Fruit fly (Drosophila melanogaster) whole organism, prepupa: ENCODE measurements around the gene CG14540.

Experiments
- CG3032 ChIP-seq: fragments of 200-800 bp; optimal IDR thresholded peaks from 2 replicates; lab custom pipeline; 2019; ENCODE audit warnings: missing biosample characterization, mild to moderate bottlenecking, missing genetic modification characterization, moderate library complexity
- CG3919 ChIP-seq: fragments of 200-800 bp; sonication (Bioruptor generic); optimal IDR thresholded peaks from 3 replicates; lab custom pipeline; 2016; ENCODE audit warnings: missing biosample characterization, missing genetic modification characterization
- CG6163 ChIP-seq: fragments of 200-800 bp; sonication (Bioruptor generic); IDR thresholded peaks from 3 replicates; pipeline ENCODE4 v1.3.6; 2022; ENCODE audit warnings: missing biosample characterization, missing genetic modification characterization
- CG6792 ChIP-seq: fragments of 200-800 bp; sonication (Bioruptor generic); optimal IDR thresholded peaks from 3 replicates; lab custom pipeline; 2016; ENCODE audit warnings: missing biosample characterization, missing genetic modification characterization
- CG6808 ChIP-seq: fragments of 200-800 bp; sonication (Bioruptor generic); optimal IDR thresholded peaks from 3 replicates; lab custom pipeline; 2017; ENCODE audit warnings: missing biosample characterization, missing genetic modification characterization, mild to moderate bottlenecking, moderate library complexity, missing genetic modification reagents
- CG8632 ChIP-seq: fragments of 200-800 bp; sonication (Bioruptor generic); optimal IDR thresholded peaks from 3 replicates; lab custom pipeline; 2016; ENCODE audit warnings: missing biosample characterization, missing genetic modification characterization
- Eip75B ChIP-seq: fragments of 200-800 bp; sonication (Bioruptor generic); optimal IDR thresholded peaks from 3 replicates; lab custom pipeline; 2016; ENCODE audit warnings: missing biosample characterization, missing genetic modification characterization
- Eip78C ChIP-seq: fragments of 200-800 bp; sonication (Bioruptor generic); peaks from one replicate; lab custom pipeline; 2016; ENCODE audit warnings: missing biosample characterization, missing genetic modification characterization
- Eip93F ChIP-seq: fragments of 200-800 bp; sonication (Bioruptor generic); optimal IDR thresholded peaks from 2 replicates; lab custom pipeline; 2016; ENCODE audit warnings: missing biosample characterization, mild to moderate bottlenecking, missing genetic modification characterization
- Gug ChIP-seq: fragments of 200-800 bp; sonication (Bioruptor generic); IDR thresholded peaks from 2 replicates; pipeline ENCODE4 v1.3.6; 2022; ENCODE audit warnings: missing biosample characterization, missing genetic modification characterization
- Hr39 ChIP-seq: fragments of 200-800 bp; sonication (Bioruptor generic); optimal IDR thresholded peaks from 2 replicates; lab custom pipeline; 2016; ENCODE audit warnings: missing biosample characterization, missing genetic modification characterization
- Hr4 ChIP-seq: fragments of 200-800 bp; sonication (Bioruptor generic); optimal IDR thresholded peaks from 3 replicates; lab custom pipeline; 2016; ENCODE audit warnings: missing biosample characterization, missing genetic modification characterization
- Lpt ChIP-seq: fragments of 200-800 bp; sonication (Bioruptor generic); optimal IDR thresholded peaks from 3 replicates; lab custom pipeline; 2016; ENCODE audit warnings: missing biosample characterization, missing genetic modification characterization
- Met ChIP-seq: fragments of 200-800 bp; sonication (Bioruptor generic); optimal IDR thresholded peaks from 3 replicates; lab custom pipeline; 2016; ENCODE audit warnings: missing biosample characterization, missing genetic modification characterization
- OdsH ChIP-seq: fragments of 200-800 bp; sonication (Bioruptor generic); optimal IDR thresholded peaks from 3 replicates; lab custom pipeline; 2016; ENCODE audit warnings: missing biosample characterization, missing genetic modification characterization
- Sox14 ChIP-seq: fragments of 200-800 bp; sonication (Bioruptor generic); optimal IDR thresholded peaks from 3 replicates; lab custom pipeline; 2016; ENCODE audit warnings: missing biosample characterization, missing genetic modification characterization
- Sox15 ChIP-seq: fragments of 200-800 bp; sonication (Bioruptor generic); optimal IDR thresholded peaks from 3 replicates; lab custom pipeline; 2016; ENCODE audit warnings: missing biosample characterization, missing genetic modification characterization
- achi ChIP-seq: fragments of 200-800 bp; sonication (Bioruptor generic); optimal IDR thresholded peaks from 3 replicates; lab custom pipeline; 2016; ENCODE audit warnings: missing biosample characterization, missing genetic modification characterization
- acj6 ChIP-seq: fragments of 200-800 bp; sonication (Bioruptor generic); optimal IDR thresholded peaks from 3 replicates; lab custom pipeline; 2016; ENCODE audit warnings: missing biosample characterization, missing genetic modification characterization
- cyc ChIP-seq: fragments of 200-800 bp; sonication (Bioruptor generic); optimal IDR thresholded peaks from 3 replicates; lab custom pipeline; 2016; ENCODE audit warnings: missing biosample characterization, missing genetic modification characterization
- dsx ChIP-seq: fragments of 200-800 bp; optimal IDR thresholded peaks from 3 replicates; lab custom pipeline; 2019; ENCODE audit warnings: missing biosample characterization, mild to moderate bottlenecking, missing genetic modification characterization, moderate library complexity; ENCODE audit not compliant: poor library complexity, severe bottlenecking
- eg ChIP-seq: fragments of 200-800 bp; sonication (Bioruptor generic); IDR thresholded peaks from 3 replicates; pipeline ENCODE4 v1.3.6; 2022; ENCODE audit warnings: missing biosample characterization, missing genetic modification characterization
- fd85E ChIP-seq: fragments of 200-800 bp; sonication (Bioruptor generic); optimal IDR thresholded peaks from 3 replicates; lab custom pipeline; 2016; ENCODE audit warnings: missing biosample characterization, missing genetic modification characterization
- spab ChIP-seq: fragments of 200-800 bp; sonication (Bioruptor generic); optimal IDR thresholded peaks from 2 replicates; lab custom pipeline; 2017; ENCODE audit warnings: missing biosample characterization, mild to moderate bottlenecking, missing genetic modification characterization, missing genetic modification reagents
- svp ChIP-seq: fragments of 200-800 bp; sonication (Bioruptor generic); peaks from one replicate; lab custom pipeline; 2016; ENCODE audit warnings: missing biosample characterization, missing genetic modification characterization
- vri ChIP-seq: fragments of 200-800 bp; sonication (Bioruptor generic); optimal IDR thresholded peaks from 3 replicates; lab custom pipeline; 2016; ENCODE audit warnings: missing biosample characterization, mild to moderate bottlenecking, missing genetic modification characterization

CG14540 gene

DNA sequence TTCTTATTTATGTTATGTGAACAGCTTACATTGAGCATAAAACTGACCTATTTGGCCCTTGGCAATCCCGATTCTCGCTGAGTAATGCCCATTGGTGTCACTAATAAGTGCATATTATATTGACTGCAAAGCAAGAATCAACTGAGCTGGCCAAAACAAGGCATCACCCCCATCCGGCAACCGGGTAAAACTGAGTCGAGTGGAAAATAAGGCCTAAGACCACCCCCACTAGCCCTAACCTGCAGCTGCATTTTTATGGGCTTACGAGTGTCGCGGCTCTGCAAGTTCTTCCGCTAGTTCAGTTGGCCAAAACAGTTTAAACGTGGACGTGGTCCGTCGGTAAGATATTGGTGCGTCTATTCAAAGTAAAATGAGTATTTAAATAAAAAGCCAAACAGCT, 2.6 kb downstream of the CG14540 start, which contains the start of gene boss:
Gene boss (plus strand): TSS at position 301 of the 400 bp plus-strand sequence.
- TF ChIP-seq CG8632 (GFP tag; lab: Kevin White, UChicago), result no peak
- no peak for TF ChIP-seq Gug (GFP tag; lab: Robert Waterston, UW)
- TF ChIP-seq CG3919, result no peak
- TF ChIP-seq Eip93F, result no peak
- TF ChIP-seq Lpt (GFP tag; lab: Kevin White, UChicago), result no peak
- TF ChIP-seq CG6792 (GFP tag; lab: Kevin White, UChicago), result no peak

DNA sequence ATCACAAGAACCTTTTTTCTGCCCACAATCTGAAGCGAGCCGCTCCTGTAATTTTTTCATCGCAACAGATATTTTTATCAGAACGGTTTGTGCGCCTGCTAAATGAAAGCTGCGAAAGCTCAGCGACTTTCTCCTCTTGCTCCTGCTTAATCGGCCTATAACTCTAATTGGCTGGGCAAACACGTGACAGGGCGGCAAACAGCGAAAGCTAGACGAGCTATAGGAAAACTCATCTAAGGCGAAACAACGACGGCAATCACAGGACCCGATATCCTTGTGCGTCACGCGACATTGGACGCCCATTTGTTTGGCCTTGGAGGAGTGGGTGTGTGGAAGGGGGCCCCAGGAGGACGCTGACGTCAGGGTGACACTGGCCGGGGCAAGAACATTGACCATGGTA, 7.9 kb downstream of the CG14540 start:
- TF ChIP-seq Sox15 (GFP tag; lab: Kevin White, UChicago) (no peak), dsx (GFP tag; lab: Kevin White, UChicago) (no peak), Eip78C (GFP tag; lab: Kevin White, UChicago) (no peak), Hr4 (GFP tag; lab: Kevin White, UChicago) (no peak), acj6 (GFP tag; lab: Kevin White, UChicago) (no peak), vri (GFP tag; lab: Kevin White, UChicago) (no peak), Gug (GFP tag; lab: Robert Waterston, UW) (no peak)
- TF ChIP-seq, all 60 proteins: peak for 0

DNA sequence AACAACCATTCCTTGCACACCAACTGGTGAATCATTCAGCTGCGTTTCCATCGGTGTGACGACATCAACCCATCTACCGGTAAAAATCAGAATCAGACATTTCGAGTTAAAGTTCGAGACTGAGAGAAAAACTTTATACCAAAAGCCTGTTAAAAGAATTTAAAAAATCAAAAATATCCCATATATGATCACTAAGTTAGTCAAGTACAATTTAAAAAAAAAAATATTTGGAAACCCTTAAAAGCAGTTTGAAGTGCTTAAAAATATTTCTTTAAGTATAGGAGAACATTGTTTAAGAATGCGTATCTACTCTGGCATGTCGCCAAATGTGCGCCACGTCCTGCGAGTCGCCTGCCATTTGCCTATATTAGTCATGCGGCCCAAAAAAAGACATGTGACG, 9.4 kb downstream of the CG14540 start:
- TF ChIP-seq CG3032 (no peak), eg (no peak), Hr39 (GFP tag; lab: Kevin White, UChicago) (no peak), cyc (GFP tag; lab: Kevin White, UChicago) (no peak), fd85E (GFP tag; lab: Kevin White, UChicago) (no peak), Met (GFP tag; lab: Kevin White, UChicago) (no peak)

- TF ChIP-seq svp (peak; percentile 32), spab (no peak)
Measured at dm6 chr3R:25968915-25969314, 9.8 kb downstream of the CG14540 start.

- TF ChIP-seq vri (GFP tag; lab: Kevin White, UChicago), result no peak
Measured at dm6 chr3R:25969780-25970179, 10.7 kb downstream of the CG14540 start, which contains the start of gene fid. TSS of gene fid (plus strand) at chr3R:25970080.

DNA sequence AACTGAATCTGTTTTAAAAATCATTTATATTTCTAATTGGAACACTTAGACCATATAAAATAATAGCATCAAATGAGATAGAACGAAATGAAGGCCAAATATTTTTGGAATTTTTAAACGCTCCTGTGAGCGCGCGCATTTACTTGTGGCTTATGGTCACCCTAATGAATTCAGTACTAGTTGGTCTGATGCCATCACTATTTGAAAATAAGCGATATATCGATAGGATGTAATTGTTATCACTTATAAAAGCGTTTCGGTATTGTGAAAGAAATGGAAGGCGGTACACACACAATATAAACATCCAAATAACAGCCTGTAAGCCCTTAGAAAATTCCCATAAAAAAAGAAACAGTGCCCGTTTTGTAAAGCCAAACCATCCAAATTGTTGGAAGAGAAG, 23.7 kb downstream of the CG14540 start, which contains the start of gene Nf1:
Gene Nf1 (plus strand): TSS at position 280 of the 400 bp plus-strand sequence.
- TF ChIP-seq Sox14 (GFP tag; lab: Kevin White, UChicago) (no peak), OdsH (GFP tag; lab: Kevin White, UChicago) (no peak), vri (GFP tag; lab: Kevin White, UChicago) (no peak), CG6808 (GFP tag; lab: Kevin White, UChicago) (no peak), Sox15 (GFP tag; lab: Kevin White, UChicago) (no peak), Eip93F (no peak), eg (no peak), dsx (GFP tag; lab: Kevin White, UChicago) (no peak), Met (GFP tag; lab: Kevin White, UChicago) (no peak), Eip75B (GFP tag; lab: Kevin White, UChicago) (no peak)

DNA sequence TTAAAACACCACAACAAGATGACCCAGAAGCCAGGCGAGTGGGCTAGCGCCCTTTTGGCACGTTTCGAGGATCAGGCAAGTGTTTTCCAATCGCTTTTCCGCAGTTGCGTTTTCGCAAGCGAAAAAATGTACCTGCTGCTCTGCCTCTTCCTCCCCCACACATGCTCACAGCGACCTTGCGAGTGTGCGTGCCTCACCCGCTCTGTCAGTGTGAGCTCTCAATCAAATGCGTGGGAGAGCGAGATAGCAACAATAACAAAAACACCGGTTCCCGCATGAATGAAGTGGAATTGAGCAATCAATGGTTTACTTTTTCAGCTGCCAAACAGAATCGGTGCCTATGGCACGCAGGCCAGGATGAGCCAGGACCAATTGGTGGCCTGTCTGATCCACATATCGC, 24.2 kb downstream of the CG14540 start:
- TF ChIP-seq achi (GFP tag; lab: Kevin White, UChicago), result no peak
- 0 out of 3 replicates have a peak, but pooled peaks have one; percentile 20 for TF ChIP-seq CG6163 (GFP tag; lab: Robert Waterston, UW)
- TF ChIP-seq, all 60 proteins: peak for 1
